Worm (Caenorhabditis elegans): ENCODE results near the gene F37C12.21.

F37C12.21 gene

ce11 chrIII:7188300-7189052 is at the start of gene F37C12.21, which contains the start of gene F37C12.10:
TSS of gene F37C12.21 (plus strand) at chrIII:7188357.
TSS of gene F37C12.10 (minus strand) at chrIII:7188384.
- 0 out of 2 replicates have a peak, but pooled peaks have one; percentile 63 for TF ChIP-seq cebp-2 (GFP tag; IDR thresholded peaks at IDR 0.05)
- TF ChIP-seq ets-4 (GFP tag; optimal IDR thresholded peaks at IDR 0.05), result no peak
- TF ChIP-seq lin-26 (GFP tag; IDR thresholded peaks at IDR 0.05), result 0 out of 2 replicates have a peak, but pooled peaks have one; percentile 29
- peak; percentile 47 for TF ChIP-seq repo-1 (tag; optimal IDR thresholded peaks at IDR 0.05)
- TF ChIP-seq mcd-1 (GFP tag; IDR thresholded peaks at IDR 0.05), result 0 out of 2 replicates have a peak, but pooled peaks have one; percentile 6
- TF ChIP-seq nfyb-1 (GFP tag; IDR thresholded peaks at IDR 0.05), result 0 out of 2 replicates have a peak, but pooled peaks have one; percentile 8
- TF ChIP-seq ama-1 (optimal IDR thresholded peaks at IDR 0.05), result no peak
- peak in 1 of 2 experiments; percentile 25 for TF ChIP-seq ama-1 (GFP tag; optimal IDR thresholded peaks at IDR 0.05)
- TF ChIP-seq lir-1 (GFP tag; conservative IDR thresholded peaks at IDR 0.05), result no peak
- TF ChIP-seq attf-3 (GFP tag; conservative IDR thresholded peaks at IDR 0.05), result no peak
- peak; percentile 43; the same call in 1 of the 2 replicates for TF ChIP-seq madf-6 (GFP tag; IDR thresholded peaks at IDR 0.05)
- peak; percentile 51 for TF ChIP-seq dox-1 (GFP tag; IDR thresholded peaks at IDR 0.05)
- no peak for TF ChIP-seq sdz-38 (tag; optimal IDR thresholded peaks at IDR 0.05)
- 0 out of 2 replicates have a peak, but pooled peaks have one; percentile 19 for TF ChIP-seq madf-3 (GFP tag; IDR thresholded peaks at IDR 0.05)
- TF ChIP-seq nhr-80 (tag; optimal IDR thresholded peaks at IDR 0.05), result peak; percentile 72
- TF ChIP-seq B0336.3 (GFP tag; IDR thresholded peaks at IDR 0.05), result peak; percentile 62
- 0 out of 2 replicates have a peak, but pooled peaks have one; percentile 22 for TF ChIP-seq ztf-25 (GFP tag; IDR thresholded peaks at IDR 0.05)
- peak in 1 of 2 experiments; percentile 24 for TF ChIP-seq let-607 (tag; optimal IDR thresholded peaks at IDR 0.05)
- no peak for TF ChIP-seq nhr-27 (tag; optimal IDR thresholded peaks at IDR 0.05)
- TF ChIP-seq hsf-1 (GFP tag; IDR thresholded peaks at IDR 0.05), result peak; percentile 48; the same call in 1 of the 2 replicates
- peak; percentile 15; the same call in 1 of the 2 replicates for TF ChIP-seq hmg-1.2 (GFP tag; IDR thresholded peaks at IDR 0.05)
- no peak for TF ChIP-seq nfya-1 (tag; optimal IDR thresholded peaks at IDR 0.05; ENCODE audit: borderline replicate concordance, insufficient read depth)
- peak; percentile 25 for TF ChIP-seq ZK185.1 (tag; optimal IDR thresholded peaks at IDR 0.05; ENCODE audit: poor library complexity, severe bottlenecking)
- TF ChIP-seq aptf-3 (GFP tag; IDR thresholded peaks at IDR 0.05), result 0 out of 2 replicates have a peak, but pooled peaks have one; percentile 17
- TF ChIP-seq cebp-1 (GFP tag; IDR thresholded peaks at IDR 0.05), result no peak
- TF ChIP-seq cebp-1 (tag; optimal IDR thresholded peaks at IDR 0.05), result peak; percentile 19

- TF ChIP-seq ztf-6 (GFP tag; IDR thresholded peaks at IDR 0.05) (no peak), nhr-80 (tag; optimal IDR thresholded peaks at IDR 0.05) (no peak), xnd-1 (tag; optimal IDR thresholded peaks at IDR 0.05) (no peak), egl-18 (GFP tag; IDR thresholded peaks at IDR 0.05) (no peak), ztf-22 (GFP tag; optimal IDR thresholded peaks at IDR 0.05) (no peak), mes-4 (tag; optimal IDR thresholded peaks at IDR 0.05) (no peak), F52B5.7 (tag; optimal IDR thresholded peaks at IDR 0.05) (no peak), hmg-20 (GFP tag; IDR thresholded peaks at IDR 0.05) (no peak), D2030.7 (GFP tag; IDR thresholded peaks at IDR 0.05) (peak; percentile 96), mel-28 (tag; optimal IDR thresholded peaks at IDR 0.05; ENCODE audit: borderline replicate concordance) (no peak), dpff-1 (tag; optimal IDR thresholded peaks at IDR 0.05) (no peak), hlh-26 (GFP tag; conservative IDR thresholded peaks at IDR 0.05) (no peak), B0336.3 (GFP tag; IDR thresholded peaks at IDR 0.05) (peak; percentile 66; the same call in 1 of the 2 replicates), madf-6 (GFP tag; IDR thresholded peaks at IDR 0.05) (peak; percentile 78), egrh-3 (GFP tag; IDR thresholded peaks at IDR 0.05) (no peak), F39B2.1 (GFP tag; IDR thresholded peaks at IDR 0.05) (0 out of 2 replicates have a peak, but pooled peaks have one; percentile 64), B0261.1 (tag; optimal IDR thresholded peaks at IDR 0.05) (no peak), attf-6 (GFP tag; IDR thresholded peaks at IDR 0.05) (peak; percentile 95), nfya-1 (tag; optimal IDR thresholded peaks at IDR 0.05; ENCODE audit: borderline replicate concordance, insufficient read depth) (no peak), nhr-120 (GFP tag; IDR thresholded peaks at IDR 0.05) (no peak), F22D6.2 (tag; optimal IDR thresholded peaks at IDR 0.05) (no peak), ama-1 (optimal IDR thresholded peaks at IDR 0.05) (peak; percentile 8), ama-1 (GFP tag; optimal IDR thresholded peaks at IDR 0.05) (no peak), gei-17 (GFP tag; optimal IDR thresholded peaks at IDR 0.05) (no peak), C17E4.6 (GFP tag; IDR thresholded peaks at IDR 0.05) (no peak), die-1 (tag; optimal IDR thresholded peaks at IDR 0.05) (no peak)
These were observed 47.9 kb upstream of the F37C12.21 start for ce11 chrIII:7140228-7140710.

Measured in whole organism, young adult.